Worm (Caenorhabditis elegans) whole organism, L1 larva: ENCODE results near the gene srd-58.

ENCODE experiments used
- C16A3.4 ChIP-seq: fragments of 150-350 bp; optimal IDR thresholded peaks from 2 replicates; lab custom pipeline; 2014; ENCODE audit warnings: missing biosample characterization, missing genetic modification characterization
- ama-1 ChIP-seq: fragments of 150-350 bp; optimal IDR thresholded peaks from 2 replicates; lab custom pipeline; 2014
- fkh-10 ChIP-seq: sonication (generic microtip); optimal IDR thresholded peaks from 2 replicates; lab custom pipeline; 2017; ENCODE audit warnings: missing biosample characterization, missing genetic modification reagents, missing genetic modification characterization
- lin-13 ChIP-seq: fragments of 150-350 bp; optimal IDR thresholded peaks from 2 replicates; lab custom pipeline; 2014; ENCODE audit warnings: missing biosample characterization, missing genetic modification reagents, missing genetic modification characterization
- lsy-2 ChIP-seq, 2 experiments: fragments of 150-350 bp; optimal IDR thresholded peaks; 2 replicates each; lab custom pipeline; 2014; ENCODE audit warnings: missing biosample characterization in 2 of 2, missing genetic modification characterization in 2 of 2
- mdl-1 ChIP-seq, 2 experiments: fragments of 150-350 bp; optimal IDR thresholded peaks; 2 replicates each; lab custom pipeline; 2014 to 2017; ENCODE audit warnings: missing biosample characterization in 2 of 2, missing genetic modification characterization in 2 of 2, inconsistent platforms in 1 of 2
- nhr-76 ChIP-seq: sonication (generic microtip); optimal IDR thresholded peaks from 2 replicates; lab custom pipeline; 2017; ENCODE audit warnings: missing biosample characterization, missing genetic modification characterization
- skn-1 ChIP-seq: fragments of 150-350 bp; optimal IDR thresholded peaks from 2 replicates; lab custom pipeline; 2014; ENCODE audit warnings: missing biosample characterization, missing genetic modification characterization
- snpc-4 ChIP-seq: fragments of 150-350 bp; optimal IDR thresholded peaks from 2 replicates; lab custom pipeline; 2014; ENCODE audit warnings: missing biosample characterization, missing genetic modification characterization
- sptf-1 ChIP-seq: fragments of 150-350 bp; optimal IDR thresholded peaks from 2 replicates; lab custom pipeline; 2014; ENCODE audit warnings: missing biosample characterization, missing genetic modification characterization
- swsn-7 ChIP-seq: sonication (generic microtip); optimal IDR thresholded peaks from 2 replicates; lab custom pipeline; 2016; ENCODE audit warnings: missing genetic modification characterization, missing compliant biosample characterization
- tbx-2 ChIP-seq: sonication (generic microtip); optimal IDR thresholded peaks from 2 replicates; lab custom pipeline; 2016; ENCODE audit warnings: missing genetic modification characterization, missing compliant biosample characterization
- unc-130 ChIP-seq: fragments of 150-350 bp; optimal IDR thresholded peaks from 2 replicates; lab custom pipeline; 2017; ENCODE audit warnings: missing biosample characterization, missing genetic modification characterization, inconsistent platforms
- unc-62 ChIP-seq: fragments of 150-350 bp; optimal IDR thresholded peaks from 2 replicates; lab custom pipeline; 2014; ENCODE audit warnings: missing biosample characterization, missing genetic modification reagents, missing genetic modification characterization

DNA sequence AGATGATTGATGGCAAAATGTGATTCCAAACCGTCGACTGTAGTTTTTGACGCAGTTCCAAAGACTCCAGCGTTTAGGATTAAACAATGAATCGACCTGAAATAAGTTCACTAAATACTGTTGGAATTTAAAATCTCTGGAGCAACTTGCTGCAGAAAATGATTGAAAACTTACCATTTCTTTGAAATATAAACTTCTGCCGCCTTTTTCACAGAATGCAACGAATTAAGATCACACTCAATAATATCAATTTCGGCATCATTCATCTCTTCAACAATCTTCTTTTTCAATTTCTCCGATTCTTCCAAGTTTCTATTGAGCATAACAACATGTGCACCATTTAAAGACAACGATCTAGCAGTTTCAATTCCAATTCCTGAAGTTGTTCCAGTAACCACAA is 2.8 kb upstream of the srd-58 start:
- TF ChIP-seq tbx-2 (tag; lab: Kevin White, UChicago) (no peak), skn-1 (tag; lab: Kevin White, UChicago) (no peak), fkh-10 (GFP tag; lab: Kevin White, UChicago) (no peak), ama-1 (lab: Kevin White, UChicago) (no peak), unc-62 (GFP tag; lab: Kevin White, UChicago) (no peak), swsn-7 (tag; lab: Kevin White, UChicago) (no peak), nhr-76 (no peak), snpc-4 (tag; lab: Kevin White, UChicago) (no peak), lin-13 (GFP tag; lab: Kevin White, UChicago) (no peak), mdl-1 (tag; optimal IDR thresholded peaks at IDR 0.05; lab: Kevin White, UChicago) (no peak), lsy-2 (tag; optimal IDR thresholded peaks at IDR 0.05; lab: Kevin White, UChicago) (no peak), C16A3.4 (tag; lab: Kevin White, UChicago) (no peak), unc-130 (tag; lab: Kevin White, UChicago) (no peak), sptf-1 (tag; lab: Kevin White, UChicago) (no peak)
